Fruit fly (Drosophila melanogaster) whole organism, embryonic: ENCODE measurements around the gene CG7966.

Experiments
- CG10959 ChIP-seq: fragments of 200-800 bp; sonication (Bioruptor generic); IDR thresholded peaks from 2 replicates; pipeline ENCODE4 v1.3.6; 2022; ENCODE audit warnings: missing biosample characterization, missing genetic modification characterization
- CG12104 ChIP-seq: fragments of 200-800 bp; sonication (Bioruptor generic); optimal IDR thresholded peaks from 3 replicates; lab custom pipeline; 2016; ENCODE audit warnings: missing biosample characterization, missing genetic modification characterization
- CG13624 ChIP-seq: fragments of 200-800 bp; sonication (Bioruptor generic); optimal IDR thresholded peaks from 2 replicates; lab custom pipeline; 2016; ENCODE audit warnings: missing biosample characterization, missing genetic modification characterization
- CG17385 ChIP-seq: fragments of 200-800 bp; sonication (Bioruptor generic); optimal IDR thresholded peaks from 3 replicates; lab custom pipeline; 2018; ENCODE audit warnings: missing biosample characterization, mild to moderate bottlenecking, missing genetic modification characterization
- CG30020 ChIP-seq: fragments of 200-800 bp; optimal IDR thresholded peaks from 2 replicates; lab custom pipeline; 2019; ENCODE audit warnings: missing biosample characterization, mild to moderate bottlenecking, missing genetic modification characterization, moderate library complexity
- CG3163 ChIP-seq: fragments of 200-800 bp; sonication (Bioruptor generic); optimal IDR thresholded peaks from 3 replicates; lab custom pipeline; 2016; ENCODE audit warnings: missing biosample characterization, missing genetic modification characterization
- CG32772 ChIP-seq: fragments of 200-800 bp; sonication (Bioruptor generic); IDR thresholded peaks from 2 replicates; pipeline ENCODE4 v1.3.6; 2022; ENCODE audit warnings: missing biosample characterization, missing genetic modification characterization
- CG5953 ChIP-seq: fragments of 200-800 bp; sonication (Bioruptor generic); IDR thresholded peaks from 2 replicates; pipeline ENCODE4 v1.3.6; 2022; ENCODE audit warnings: missing biosample characterization, missing genetic modification characterization
- Chrac-16 ChIP-seq: fragments of 200-800 bp; sonication (Bioruptor generic); optimal IDR thresholded peaks from 3 replicates; lab custom pipeline; 2016; ENCODE audit warnings: missing biosample characterization, missing genetic modification characterization
- CoRest ChIP-seq: fragments of 200-800 bp; sonication (Bioruptor generic); optimal IDR thresholded peaks from 3 replicates; lab custom pipeline; 2018; ENCODE audit warnings: missing biosample characterization, mild to moderate bottlenecking, missing genetic modification characterization, moderate library complexity
- D ChIP-seq, 2 experiments: fragments of 200-800 bp in 1 of 2; fragments of >200 bp in 1 of 2; sonication (Bioruptor generic) in 1 of 2; optimal IDR thresholded peaks; 2 replicates in 1 of 2; 3 replicates in 1 of 2; lab custom pipeline; 2017; ENCODE audit warnings: mild to moderate bottlenecking in 1 of 2, missing biosample characterization in 1 of 2, missing genetic modification characterization in 1 of 2, missing genetic modification reagents in 1 of 2
- Dip2 ChIP-seq: fragments of 200-800 bp; sonication (Bioruptor generic); IDR thresholded peaks from 2 replicates; pipeline ENCODE4 v1.3.6; 2022; ENCODE audit warnings: missing biosample characterization, missing genetic modification characterization
- HLH4C ChIP-seq: fragments of 200-800 bp; sonication (Bioruptor generic); IDR thresholded peaks from 3 replicates; pipeline ENCODE4 v1.3.6; 2022; ENCODE audit warnings: missing biosample characterization, missing genetic modification characterization; ENCODE audit not compliant: partially characterized antibody
- Hsf ChIP-seq: fragments of 200-800 bp; sonication (Bioruptor generic); optimal IDR thresholded peaks from 3 replicates; lab custom pipeline; 2016; ENCODE audit warnings: missing biosample characterization, missing genetic modification characterization
- Max ChIP-seq: fragments of 200-800 bp; sonication (Bioruptor generic); optimal IDR thresholded peaks from 2 replicates; lab custom pipeline; 2016; ENCODE audit warnings: missing biosample characterization, mild to moderate bottlenecking, missing genetic modification characterization
- Trl ChIP-seq, 3 experiments: fragments of >200 bp in 2 of 3; fragments of 200-800 bp in 1 of 3; sonication (Bioruptor generic) in 1 of 3; optimal IDR thresholded peaks; 2 replicates in 1 of 3; 3 replicates in 2 of 3; lab custom pipeline; 2016 to 2017; ENCODE audit warnings: missing biosample characterization in 1 of 3, missing genetic modification characterization in 1 of 3
- ac ChIP-seq: fragments of 200-800 bp; sonication (Bioruptor generic); optimal IDR thresholded peaks from 3 replicates; lab custom pipeline; 2017; ENCODE audit warnings: missing biosample characterization, mild to moderate bottlenecking, missing genetic modification characterization
- al ChIP-seq: fragments of 200-800 bp; sonication (Bioruptor generic); IDR thresholded peaks from 2 replicates; pipeline ENCODE4 v1.3.6; 2022; ENCODE audit warnings: missing biosample characterization, missing genetic modification characterization
- ato ChIP-seq: fragments of 200-800 bp; sonication (Bioruptor generic); IDR thresholded peaks from 2 replicates; pipeline ENCODE4 v1.3.6; 2022; ENCODE audit warnings: missing biosample characterization, missing genetic modification characterization; ENCODE audit not compliant: partially characterized antibody
- cato ChIP-seq: fragments of 200-800 bp; sonication (Bioruptor generic); optimal IDR thresholded peaks from 2 replicates; lab custom pipeline; 2016; ENCODE audit warnings: missing biosample characterization, missing genetic modification characterization, borderline replicate concordance
- chif ChIP-seq, 2 experiments: fragments of 200-800 bp; sonication (Bioruptor generic); optimal IDR thresholded peaks; 3 replicates each; lab custom pipeline; 2016; ENCODE audit warnings: missing biosample characterization in 2 of 2, missing genetic modification characterization in 2 of 2
- chinmo ChIP-seq: fragments of 200-800 bp; sonication (Bioruptor generic); IDR thresholded peaks from 4 replicates; pipeline ENCODE4 v1.3.6; 2022; ENCODE audit warnings: missing biosample characterization, missing genetic modification characterization; ENCODE audit not compliant: partially characterized antibody
- corto ChIP-seq: fragments of 200-800 bp; sonication (Bioruptor generic); optimal IDR thresholded peaks from 2 replicates; lab custom pipeline; 2016; ENCODE audit warnings: missing biosample characterization, mild to moderate bottlenecking, missing genetic modification characterization, moderate library complexity
- gcm ChIP-seq: fragments of 200-800 bp; sonication (Bioruptor generic); optimal IDR thresholded peaks from 2 replicates; lab custom pipeline; 2019; ENCODE audit warnings: missing biosample characterization, mild to moderate bottlenecking, missing genetic modification characterization, moderate library complexity
- gfzf ChIP-seq: fragments of 200-800 bp; sonication (Bioruptor generic); optimal IDR thresholded peaks from 2 replicates; lab custom pipeline; 2016; ENCODE audit warnings: missing biosample characterization, mild to moderate bottlenecking, missing genetic modification characterization, moderate library complexity
- hb ChIP-seq: fragments of 200-800 bp; sonication (Bioruptor generic); IDR thresholded peaks from 3 replicates; pipeline ENCODE4 v1.3.6; 2022; ENCODE audit warnings: missing biosample characterization, missing genetic modification characterization; ENCODE audit not compliant: partially characterized antibody
- lbe ChIP-seq: fragments of 200-800 bp; sonication (Bioruptor generic); optimal IDR thresholded peaks from 2 replicates; lab custom pipeline; 2016; ENCODE audit warnings: missing biosample characterization, mild to moderate bottlenecking, missing genetic modification characterization
- nmo ChIP-seq: fragments of 200-800 bp; sonication (Bioruptor generic); optimal IDR thresholded peaks from 2 replicates; lab custom pipeline; 2018; ENCODE audit warnings: missing biosample characterization, mild to moderate bottlenecking, missing genetic modification characterization, moderate library complexity
- odd ChIP-seq: fragments of 200-800 bp; sonication (Bioruptor generic); optimal IDR thresholded peaks from 2 replicates; lab custom pipeline; 2017; ENCODE audit warnings: missing biosample characterization, mild to moderate bottlenecking, missing genetic modification characterization
- otp ChIP-seq: fragments of 200-800 bp; sonication (Bioruptor generic); IDR thresholded peaks from 3 replicates; pipeline ENCODE4, ENCODE4 v1.3.6; 2022; ENCODE audit warnings: missing biosample characterization, missing genetic modification characterization
- pan ChIP-seq, 4 experiments: fragments of >200 bp in 3 of 4; fragments of 200-800 bp in 1 of 4; sonication (Bioruptor generic) in 1 of 4; optimal IDR thresholded peaks in 3 of 4; IDR thresholded peaks in 1 of 4; 2 replicates each; pipeline versions ENCODE4 v1.3.6 to Lab custom; 2017 to 2022; ENCODE audit warnings: missing biosample characterization in 2 of 4, missing genetic modification characterization in 2 of 4, mixed read lengths in 1 of 4
- pita ChIP-seq: fragments of 200-800 bp; sonication (Bioruptor generic); optimal IDR thresholded peaks from 2 replicates; lab custom pipeline; 2017; ENCODE audit warnings: missing biosample characterization, mild to moderate bottlenecking, missing genetic modification characterization
- prd ChIP-seq, 3 experiments: fragments of >200 bp in 2 of 3; fragments of 200-800 bp in 1 of 3; sonication (Bioruptor generic) in 1 of 3; optimal IDR thresholded peaks in 2 of 3; IDR thresholded peaks in 1 of 3; 2 replicates in 2 of 3; 3 replicates in 1 of 3; pipeline versions ENCODE4 v1.3.6 to Lab custom; 2017 to 2022; ENCODE audit warnings: missing biosample characterization in 1 of 3, missing genetic modification characterization in 1 of 3
- pzg ChIP-seq: fragments of 200-800 bp; sonication (Bioruptor generic); optimal IDR thresholded peaks from 3 replicates; lab custom pipeline; 2018; ENCODE audit warnings: missing biosample characterization, mild to moderate bottlenecking, missing genetic modification characterization, moderate library complexity
- sc ChIP-seq, 3 experiments: fragments of >200 bp in 2 of 3; fragments of 200-800 bp in 1 of 3; sonication (Bioruptor generic) in 1 of 3; optimal IDR thresholded peaks; 2 replicates in 2 of 3; 3 replicates in 1 of 3; lab custom pipeline; 2017; ENCODE audit warnings: mild to moderate bottlenecking in 1 of 3, missing biosample characterization in 1 of 3, missing genetic modification characterization in 1 of 3, missing genetic modification reagents in 1 of 3
- sd ChIP-seq: fragments of 200-800 bp; sonication (Bioruptor generic); optimal IDR thresholded peaks from 3 replicates; lab custom pipeline; 2018; ENCODE audit warnings: missing biosample characterization, mild to moderate bottlenecking, missing genetic modification characterization, moderate library complexity
- shn ChIP-seq: fragments of 200-800 bp; sonication (Bioruptor generic); optimal IDR thresholded peaks from 3 replicates; lab custom pipeline; 2016; ENCODE audit warnings: missing biosample characterization, missing genetic modification characterization
- sima ChIP-seq: fragments of 200-800 bp; sonication (Bioruptor generic); optimal IDR thresholded peaks from 2 replicates; lab custom pipeline; 2016; ENCODE audit warnings: missing biosample characterization, missing genetic modification characterization
- toy ChIP-seq: fragments of 200-800 bp; sonication (Bioruptor generic); IDR thresholded peaks from 2 replicates; pipeline ENCODE4 v1.3.6; 2022; ENCODE audit warnings: missing biosample characterization, missing genetic modification characterization
- trh ChIP-seq: fragments of 200-800 bp; sonication (Bioruptor generic); optimal IDR thresholded peaks from 2 replicates; lab custom pipeline; 2016; ENCODE audit warnings: missing biosample characterization, missing genetic modification characterization
- tup ChIP-seq: fragments of 200-800 bp; sonication (Bioruptor generic); optimal IDR thresholded peaks from 2 replicates; lab custom pipeline; 2016; ENCODE audit warnings: missing biosample characterization, mild to moderate bottlenecking, missing genetic modification characterization, moderate library complexity
- unc-4 ChIP-seq: fragments of 200-800 bp; sonication (Bioruptor generic); IDR thresholded peaks from 2 replicates; pipeline ENCODE4 v1.3.6; 2022; ENCODE audit warnings: missing biosample characterization, missing genetic modification characterization; ENCODE audit not compliant: partially characterized antibody
- usp ChIP-seq: fragments of >200 bp; optimal IDR thresholded peaks from 2 replicates; lab custom pipeline; 2017; ENCODE audit warnings: missing biosample characterization, missing genetic modification characterization
- vnd ChIP-seq: fragments of 200-800 bp; sonication (Bioruptor generic); IDR thresholded peaks from 3 replicates; pipeline ENCODE4 v1.3.6; 2022; ENCODE audit warnings: missing biosample characterization, missing genetic modification characterization; ENCODE audit not compliant: partially characterized antibody
- zen ChIP-seq: fragments of 200-800 bp; sonication (Bioruptor generic); optimal IDR thresholded peaks from 3 replicates; lab custom pipeline; 2018; ENCODE audit warnings: missing biosample characterization, mild to moderate bottlenecking, missing genetic modification characterization, moderate library complexity
- zfh2 ChIP-seq: fragments of 200-800 bp; sonication (Bioruptor generic); optimal IDR thresholded peaks from 2 replicates; lab custom pipeline; 2016; ENCODE audit warnings: missing biosample characterization, missing genetic modification characterization

Gene CG7966

dm6 chr3R:13051942-13052693 is 865 bp upstream of the CG7966 start, which contains the start of gene pic (continued):
- TF ChIP-seq ac (GFP tag; lab: Kevin White, UChicago), result no peak
- TF ChIP-seq HLH4C (GFP tag; lab: Robert Waterston, UW), result peak; percentile 79
- TF ChIP-seq CG5953 (GFP tag; lab: Robert Waterston, UW), result no peak
- no peak for TF ChIP-seq otp (GFP tag; lab: Robert Waterston, UW)
- TF ChIP-seq pzg (GFP tag; lab: Kevin White, UChicago), result peak; percentile 77
- peak; percentile 27 for TF ChIP-seq CG30020 (tag; lab: Kevin White, UChicago)
- TF ChIP-seq gfzf (GFP tag; lab: Kevin White, UChicago), result peak; percentile 90
- no peak for TF ChIP-seq cato
- peak; percentile 62 for TF ChIP-seq ato (GFP tag; lab: Robert Waterston, UW)
- no peak for TF ChIP-seq CG10959 (GFP tag; lab: Robert Waterston, UW)
- peak; percentile 9 for TF ChIP-seq Hsf (GFP tag; lab: Kevin White, UChicago)
- no peak for TF ChIP-seq zfh2
- peak; percentile 58 for TF ChIP-seq nmo
- no peak for TF ChIP-seq corto (GFP tag; lab: Kevin White, UChicago)
- TF ChIP-seq gcm (GFP tag; lab: Kevin White, UChicago), result no peak
- TF ChIP-seq hb (GFP tag; lab: Robert Waterston, UW), result peak; percentile 21; the same call in 1 of the 3 replicates
- peak; percentile 70 for TF ChIP-seq vnd (GFP tag; lab: Robert Waterston, UW)
- no peak for TF ChIP-seq Dip2
- TF ChIP-seq lbe (GFP tag; lab: Kevin White, UChicago), result no peak
- no peak for TF ChIP-seq al (GFP tag; lab: Robert Waterston, UW)
- no peak for TF ChIP-seq pan (optimal IDR thresholded peaks at IDR 0.05; lab: Kevin White, UChicago)
- TF ChIP-seq pan (GFP tag; optimal IDR thresholded peaks at IDR 0.05 in 1 of 2, IDR thresholded peaks at IDR 0.05 in 1 of 2), result no peak
- no peak for TF ChIP-seq Chrac-16 (GFP tag; lab: Kevin White, UChicago)
- no peak for TF ChIP-seq odd (GFP tag; lab: Kevin White, UChicago)
- no peak for TF ChIP-seq trh (GFP tag; lab: Kevin White, UChicago)
- peak; percentile 38 for TF ChIP-seq Max
- TF ChIP-seq shn (GFP tag; lab: Kevin White, UChicago), result no peak
- 0 out of 4 replicates have a peak, but pooled peaks have one; percentile 24 for TF ChIP-seq chinmo (GFP tag; lab: Robert Waterston, UW)
- TF ChIP-seq sima, result no peak
- peak; percentile 52 for TF ChIP-seq CoRest (tag; lab: Kevin White, UChicago)
- TF ChIP-seq chif (GFP tag; optimal IDR thresholded peaks at IDR 0.05; lab: Kevin White, UChicago), result no peak
- peak; percentile 1 for TF ChIP-seq CG3163 (GFP tag; lab: Kevin White, UChicago)
- TF ChIP-seq CG13624, result no peak
- no peak for TF ChIP-seq D (optimal IDR thresholded peaks at IDR 0.05; lab: Kevin White, UChicago)
- TF ChIP-seq D (GFP tag; optimal IDR thresholded peaks at IDR 0.05; lab: Kevin White, UChicago), result no peak
- peak; percentile 24 for TF ChIP-seq zen
- peak; percentile 21 to 46 for TF ChIP-seq Trl (optimal IDR thresholded peaks at IDR 0.05; lab: Kevin White, UChicago)
- TF ChIP-seq Trl (GFP tag; optimal IDR thresholded peaks at IDR 0.05; lab: Kevin White, UChicago), result peak; percentile 30
- no peak for TF ChIP-seq usp (GFP tag; lab: Kevin White, UChicago)
- no peak for TF ChIP-seq sd (tag; lab: Kevin White, UChicago)
- peak; percentile 86 for TF ChIP-seq CG17385
- no peak for TF ChIP-seq CG12104 (GFP tag; lab: Kevin White, UChicago)
- no peak for TF ChIP-seq pita
- no peak for TF ChIP-seq prd (optimal IDR thresholded peaks at IDR 0.05; lab: Kevin White, UChicago)
- TF ChIP-seq prd (GFP tag; IDR thresholded peaks at IDR 0.05; lab: Robert Waterston, UW), result no peak
- no peak for TF ChIP-seq tup (GFP tag; lab: Kevin White, UChicago)
- TF ChIP-seq CG32772 (GFP tag; lab: Robert Waterston, UW), result no peak
- TF ChIP-seq toy, result no peak
- peak; percentile 72 for TF ChIP-seq unc-4
- no peak for TF ChIP-seq sc (optimal IDR thresholded peaks at IDR 0.05; lab: Kevin White, UChicago)
- no peak for TF ChIP-seq sc (GFP tag; optimal IDR thresholded peaks at IDR 0.05; lab: Kevin White, UChicago)
